Fruit fly (Drosophila melanogaster) whole organism, larva: ENCODE results near the gene CG13063.

ENCODE experiments used
- noc ChIP-seq: fragments of 200-800 bp; sonication (Bioruptor generic); optimal IDR thresholded peaks from 3 replicates; lab custom pipeline; 2019; ENCODE audit warnings: missing biosample characterization, mild to moderate bottlenecking, missing genetic modification characterization, moderate library complexity

Gene CG13063

DNA sequence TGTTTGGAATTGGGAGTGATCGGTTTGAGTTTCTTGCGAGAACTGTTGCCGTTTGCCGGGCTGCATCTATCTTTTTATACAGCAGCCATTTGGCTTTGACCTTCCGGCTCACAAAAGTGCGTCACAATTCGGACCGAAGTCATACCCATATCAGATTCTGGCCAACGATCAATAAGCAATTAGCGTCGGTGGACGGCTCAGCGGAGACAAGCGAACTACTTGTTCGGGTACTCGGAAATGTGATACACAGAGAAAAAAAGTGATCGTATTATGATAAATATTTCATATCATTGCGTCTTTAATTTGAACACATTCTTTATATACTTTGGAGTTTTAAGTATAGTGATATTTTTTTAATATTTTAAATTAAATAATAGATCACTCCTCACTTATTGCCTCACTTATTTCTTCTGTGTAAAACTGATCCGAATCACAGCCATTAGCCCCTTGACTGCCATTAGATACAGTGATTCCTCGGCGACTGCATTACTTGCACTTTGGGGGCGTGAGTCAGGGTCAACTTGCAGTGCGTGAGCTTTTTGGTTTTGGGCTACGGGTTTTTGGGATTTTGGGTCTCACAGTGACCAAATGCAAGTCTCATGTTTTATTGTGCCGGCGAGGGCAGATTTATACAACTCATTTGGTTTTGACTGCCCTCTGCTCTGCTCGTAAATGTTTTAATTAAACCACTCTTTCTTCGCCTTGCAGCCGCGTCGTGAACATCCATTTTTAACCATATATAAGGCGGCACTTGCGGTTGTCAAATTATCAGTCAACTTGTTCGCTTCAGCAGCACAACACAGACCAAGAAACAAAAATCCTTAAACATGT is at the start of gene CG13063, which contains the start of gene CG13043:
Gene CG13063 (plus strand): TSS at position 781 of the 831 bp plus-strand sequence.
Gene CG13043 (minus strand): TSS at position 51 of the 831 bp plus-strand sequence.
- TF ChIP-seq noc (tag; lab: Kevin White, UChicago): no peak

DNA sequence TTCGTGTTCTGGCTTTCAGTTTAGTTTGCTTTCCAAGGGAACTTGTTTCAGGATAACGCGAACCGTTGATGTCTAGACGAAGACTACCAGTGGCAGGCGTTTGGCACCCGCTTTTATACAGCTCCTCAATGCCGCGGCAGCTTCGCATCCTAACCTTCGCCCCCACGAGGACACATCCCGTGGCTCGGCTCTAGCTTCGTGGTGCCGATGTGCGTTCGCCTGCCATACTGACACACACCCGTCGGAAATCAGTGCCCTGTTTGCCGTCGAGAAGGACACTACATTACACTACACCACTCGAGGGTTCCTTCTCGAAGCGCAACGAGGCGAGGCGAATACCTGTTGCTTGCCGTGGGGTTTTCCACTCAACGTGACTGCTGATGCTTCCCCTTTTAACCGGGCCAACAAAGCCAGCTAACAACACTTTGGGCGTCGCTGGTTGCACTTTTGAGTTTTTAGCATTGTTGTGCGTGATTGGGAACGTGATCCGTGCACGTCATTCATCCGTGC is 49.2 kb upstream of the CG13063 start, which contains the start of gene CG13054:
Gene CG13054 (minus strand): TSS at position 74 of the 510 bp plus-strand sequence.
- TF ChIP-seq noc (tag; lab: Kevin White, UChicago): no peak

- no peak for TF ChIP-seq noc (tag; lab: Kevin White, UChicago)
Measured at dm6 chr3L:16259552-16259951, 46.8 kb upstream of the CG13063 start, which contains the start of gene CG13053. Gene CG13053 (minus strand): TSS chr3L:16259722.

DNA sequence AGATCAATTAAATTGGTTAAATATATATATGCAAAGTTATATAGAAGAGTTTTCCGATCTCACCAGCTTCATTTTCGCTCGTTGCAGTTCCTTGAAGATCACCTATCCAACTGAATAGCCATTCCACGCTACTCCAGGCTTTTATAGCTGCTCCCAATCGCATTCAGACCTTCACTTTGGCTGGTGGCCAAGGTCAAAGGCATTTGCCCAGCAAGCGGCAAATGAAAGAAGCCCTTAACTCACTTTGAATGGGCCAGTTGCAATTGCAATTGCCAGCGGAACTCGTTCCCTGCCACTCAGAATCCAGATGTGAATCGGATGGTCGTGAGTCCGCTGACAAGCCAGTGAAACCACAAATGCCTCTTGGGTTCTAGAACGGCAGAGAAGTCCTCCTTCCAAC is 44.9 kb upstream of the CG13063 start, which contains the start of gene CG34247:
Gene CG34247 (minus strand): TSS at position 101 of the 400 bp plus-strand sequence.
- no peak for TF ChIP-seq noc (tag; lab: Kevin White, UChicago)

DNA sequence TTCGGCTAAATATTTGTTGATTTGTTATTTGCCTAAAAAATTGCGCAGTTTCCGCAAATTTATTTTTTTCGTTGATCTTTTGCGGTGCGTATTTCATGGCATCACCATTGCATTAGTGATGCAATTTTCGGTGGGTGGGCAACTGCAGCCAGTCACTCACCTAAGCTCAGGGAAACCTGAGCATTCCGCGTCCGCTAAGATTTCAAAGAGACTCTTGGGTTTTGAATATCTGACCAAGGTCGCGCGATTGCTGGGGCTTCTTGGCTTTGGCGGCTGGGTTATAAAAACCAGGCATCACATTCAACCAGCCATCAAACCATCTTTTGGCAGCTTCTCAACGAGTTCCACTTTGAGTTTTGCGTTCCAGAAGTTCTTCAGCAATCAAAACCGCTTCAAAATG is 44.0 kb upstream of the CG13063 start, which contains the start of gene CG13071:
Gene CG13071 (plus strand): TSS at position 301 of the 400 bp plus-strand sequence.
- no peak for TF ChIP-seq noc (tag; lab: Kevin White, UChicago)

DNA sequence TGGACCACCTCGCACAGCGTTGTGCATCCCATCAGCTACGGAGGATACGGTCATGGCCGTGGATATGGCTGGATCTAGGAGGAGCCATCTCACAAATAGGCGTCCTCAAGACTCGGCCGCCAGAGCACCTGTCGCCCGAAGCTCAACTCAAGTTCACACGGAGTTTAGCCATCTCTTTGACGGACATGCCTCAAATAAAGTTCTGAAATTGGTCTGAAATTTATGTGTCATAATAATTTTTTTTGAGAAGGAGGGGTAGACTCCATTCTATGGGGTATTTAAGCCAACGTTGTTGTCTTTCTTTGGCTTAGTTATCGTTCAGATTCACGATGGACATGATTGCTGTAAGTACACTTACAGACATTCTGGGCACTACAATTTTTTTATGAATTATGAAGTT is 43.4 kb upstream of the CG13063 start, which contains the start of gene CG13070:
Gene CG13070 (plus strand): TSS at position 301 of the 400 bp plus-strand sequence.
- TF ChIP-seq noc (tag; lab: Kevin White, UChicago): no peak

DNA sequence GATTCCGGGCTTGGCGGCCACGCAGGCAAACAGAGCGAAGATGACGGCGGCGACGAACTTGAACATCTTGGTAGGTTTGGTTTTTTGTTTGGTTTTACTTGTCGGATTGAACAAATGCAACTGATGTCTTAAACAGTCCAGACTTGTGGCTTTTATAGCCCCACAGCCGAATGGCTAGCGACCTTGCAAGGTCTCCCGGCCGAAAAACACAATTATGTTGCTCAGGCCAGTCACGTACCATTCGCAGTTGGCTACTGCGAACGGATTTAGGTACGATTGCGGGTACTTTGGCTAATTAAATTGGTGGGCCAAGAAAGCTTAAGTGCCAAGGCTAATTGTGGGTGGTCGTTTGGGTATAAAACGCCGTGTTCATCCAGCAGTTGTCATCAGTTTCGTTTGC is 41.4 kb upstream of the CG13063 start, which contains the start of the genes CG13051 and CG13069:
Gene CG13051 (minus strand): TSS at position 101 of the 400 bp plus-strand sequence.
Gene CG13069 (plus strand): TSS at position 386 of the 400 bp plus-strand sequence.
- no peak for TF ChIP-seq noc (tag; lab: Kevin White, UChicago)

- no peak for TF ChIP-seq noc (tag; lab: Kevin White, UChicago)
Measured at dm6 chr3L:16268106-16268733, 38.2 kb upstream of the CG13063 start, which contains the start of gene CG4950. Gene CG4950 (minus strand): TSS chr3L:16268156.

- no peak for TF ChIP-seq noc (tag; lab: Kevin White, UChicago)
Measured at dm6 chr3L:16269092-16269491, 37.3 kb upstream of the CG13063 start, which contains the start of gene CG13068. Gene CG13068 (plus strand): TSS chr3L:16269392.

DNA sequence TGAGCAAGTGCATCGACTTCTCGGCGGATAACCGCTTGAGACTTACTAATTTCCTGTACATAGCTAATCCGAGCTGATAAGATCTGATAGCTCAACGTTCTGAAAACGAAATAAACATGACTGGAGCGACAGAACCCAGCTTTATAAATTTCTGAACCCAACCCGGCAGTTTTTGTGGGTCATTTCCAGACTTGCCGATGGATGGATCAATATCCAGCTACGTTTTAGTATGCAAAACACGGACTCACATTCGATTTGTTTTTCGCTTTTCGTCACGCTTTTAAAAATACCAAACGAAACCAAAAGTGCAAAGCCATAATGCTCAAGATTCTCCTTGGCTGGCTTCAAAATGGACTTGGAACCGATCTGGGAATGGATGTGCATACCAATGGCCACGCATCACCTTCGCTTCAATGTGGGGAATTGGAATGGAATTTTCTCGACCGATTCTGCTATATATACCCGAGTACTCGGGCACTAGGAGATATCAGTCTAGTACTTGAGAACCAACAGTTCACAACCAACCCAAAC is 35.5 kb upstream of the CG13063 start, which contains the start of the genes CG34248 and CG13067:
Gene CG34248 (minus strand): TSS at position 101 of the 531 bp plus-strand sequence.
Gene CG13067 (plus strand): TSS at position 481 of the 531 bp plus-strand sequence.
- TF ChIP-seq noc (tag; lab: Kevin White, UChicago): no peak

- TF ChIP-seq noc (tag; lab: Kevin White, UChicago): no peak
Measured at dm6 chr3L:16272338-16272959, 34.0 kb upstream of the CG13063 start, which contains the start of gene CG13066. Gene CG13066 (plus strand): TSS chr3L:16272909.

dm6 chr3L:16275391-16276017 is 30.9 kb upstream of the CG13063 start:
- TF ChIP-seq noc (tag; lab: Kevin White, UChicago): no peak

dm6 chr3L:16277135-16277534 is 29.3 kb upstream of the CG13063 start, which contains the start of gene CG13065:
Gene CG13065 (plus strand): TSS chr3L:16277435.
- TF ChIP-seq noc (tag; lab: Kevin White, UChicago): no peak

DNA sequence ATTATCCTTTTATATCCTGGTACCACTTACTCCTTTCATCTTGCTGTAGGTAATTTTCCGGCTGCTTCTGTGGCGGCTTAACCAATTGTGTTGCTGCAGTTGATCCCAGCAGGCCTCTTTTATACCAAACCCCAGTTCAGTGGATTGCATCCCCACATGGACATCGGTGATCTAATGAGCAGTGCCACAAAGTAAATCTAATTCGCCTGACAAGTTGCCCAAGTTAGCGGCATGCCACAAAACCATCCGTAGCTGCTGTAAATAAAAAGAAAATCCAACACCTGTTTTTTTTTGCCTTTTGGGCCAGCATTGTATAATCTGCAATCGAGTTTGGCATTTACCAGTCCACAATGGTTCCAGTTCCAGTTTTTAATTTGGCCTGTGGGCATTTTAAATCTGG is 27.2 kb upstream of the CG13063 start, which contains the start of gene CG13050:
Gene CG13050 (minus strand): TSS at position 101 of the 400 bp plus-strand sequence.
- no peak for TF ChIP-seq noc (tag; lab: Kevin White, UChicago)
